Worm (Caenorhabditis elegans) whole organism, late embryonic: ENCODE measurements around the gene rpc-1.

Experiments used
- ahr-1 ChIP-seq: sonication (generic microtip); optimal IDR thresholded peaks from 2 replicates; lab custom pipeline; 2016; ENCODE audit warnings: missing genetic modification characterization, missing compliant biosample characterization
- elt-4 ChIP-seq: sonication (generic microtip); optimal IDR thresholded peaks from 2 replicates; lab custom pipeline; 2016; ENCODE audit warnings: missing genetic modification characterization, missing compliant biosample characterization
- fkh-10 ChIP-seq: fragments of 150-350 bp; optimal IDR thresholded peaks from 2 replicates; lab custom pipeline; 2014; ENCODE audit warnings: missing biosample characterization, missing genetic modification reagents, missing genetic modification characterization
- nhr-232 ChIP-seq: sonication (generic microtip); optimal IDR thresholded peaks from 2 replicates; lab custom pipeline; 2016; ENCODE audit warnings: missing genetic modification characterization, missing compliant biosample characterization
- npax-4 ChIP-seq: sonication (generic microtip); optimal IDR thresholded peaks from 2 replicates; lab custom pipeline; 2016; ENCODE audit warnings: missing genetic modification characterization, missing compliant biosample characterization
- tbx-2 ChIP-seq: sonication (generic microtip); optimal IDR thresholded peaks from 2 replicates; lab custom pipeline; 2016; ENCODE audit warnings: missing genetic modification characterization, missing compliant biosample characterization
- unc-3 ChIP-seq, 2 experiments: fragments of 200-800 bp in 1 of 2; sonication (Bioruptor generic) in 1 of 2; sonication (generic microtip) in 1 of 2; conservative IDR thresholded peaks in 1 of 2; optimal IDR thresholded peaks in 1 of 2; 2 replicates each; pipeline versions ENCODE4 v1.3.6 to Lab custom; 2016 to 2022; ENCODE audit warnings: missing compliant biosample characterization in 2 of 2, missing genetic modification characterization in 2 of 2, missing genetic modification reagents in 1 of 2

- TF ChIP-seq ahr-1 (tag; lab: Kevin White, UChicago) (no peak), tbx-2 (tag; lab: Kevin White, UChicago) (no peak), npax-4 (tag; lab: Kevin White, UChicago) (no peak), elt-4 (tag; lab: Kevin White, UChicago) (no peak), fkh-10 (no peak), nhr-232 (no peak), unc-3 (GFP tag; conservative IDR thresholded peaks at IDR 0.05; lab: Robert Waterston, UW) (no peak), unc-3 (tag; optimal IDR thresholded peaks at IDR 0.05; lab: Kevin White, UChicago) (no peak)
These were observed 9.2 kb downstream of the rpc-1 start, which contains the start of gene maph-9 for ce11 chrIV:7156356-7156755.
